Worm (Caenorhabditis elegans): Measurements from ENCODE around the gene Y43E12A.2.
"Not testable (repeated sequence)": the region's sequence is repeated elsewhere in the genome, so short reads cannot be mapped to it uniquely, and the experiment has no call there.

- not testable (repeated sequence) for TF ChIP-seq snpc-4 (tag; optimal IDR thresholded peaks at IDR 0.05); unc-62 (GFP tag; optimal IDR thresholded peaks at IDR 0.05 in 1 of 2); unc-62 (tag; optimal IDR thresholded peaks at IDR 0.05); ceh-28 (tag; optimal IDR thresholded peaks at IDR 0.05); nhr-102 (tag; optimal IDR thresholded peaks at IDR 0.05); nhr-76 (tag; optimal IDR thresholded peaks at IDR 0.05); lin-13 (GFP tag; optimal IDR thresholded peaks at IDR 0.05); pha-4 (GFP tag; IDR thresholded peaks at IDR 0.05); pha-4 (tag; optimal IDR thresholded peaks at IDR 0.05); daf-12 (tag; optimal IDR thresholded peaks at IDR 0.05); zag-1 (tag; optimal IDR thresholded peaks at IDR 0.05); pqm-1 (tag; optimal IDR thresholded peaks at IDR 0.05)
These were observed 5.6 kb downstream of the Y43E12A.2 start, which contains the start of gene Y43E12A.3 for ce11 chrIV:10987342-10987945.

All from whole organism, L4 larva.